Worm (Caenorhabditis elegans) whole organism, L4/young adult: Measurements from ENCODE around the gene F08F3.4.

Experiments
- W03F9.2 ChIP-seq: fragments of 150-350 bp; optimal IDR thresholded peaks from 2 replicates; lab custom pipeline; 2014; ENCODE audit warnings: missing biosample characterization, missing genetic modification characterization
- dao-5 ChIP-seq: sonication (generic microtip); optimal IDR thresholded peaks from 2 replicates; lab custom pipeline; 2016; ENCODE audit warnings: missing genotype, missing genetic modification characterization, moderate library complexity, missing compliant biosample characterization
- him-1 ChIP-seq: sonication (generic microtip); optimal IDR thresholded peaks from 2 replicates; lab custom pipeline; 2016; ENCODE audit warnings: missing genotype, missing genetic modification reagents, missing genetic modification characterization, missing compliant biosample characterization

DNA sequence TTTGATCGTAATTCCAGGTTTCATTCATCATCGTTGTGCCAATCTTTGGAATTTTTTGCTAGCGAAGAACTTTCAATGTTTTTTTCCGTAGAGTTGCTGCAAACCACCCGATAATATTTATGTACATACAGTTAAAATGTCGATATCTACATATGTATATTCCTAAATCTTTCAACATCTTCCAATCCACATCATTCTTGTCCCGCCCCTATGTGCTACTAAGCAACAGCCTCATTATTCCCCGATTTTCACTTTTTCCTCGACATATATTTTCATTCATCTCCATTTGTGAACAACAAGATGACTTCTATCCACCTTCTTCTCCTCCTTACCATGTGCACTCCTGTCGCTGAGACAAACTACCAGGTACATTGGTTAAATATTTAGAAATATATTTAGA is 38.6 kb upstream of the F08F3.4 start, which contains the start of gene C35A11.3:
- TF ChIP-seq him-1 (tag; lab: Kevin White, UChicago) = no peak
- no peak for TF ChIP-seq dao-5 (tag; lab: Kevin White, UChicago)
- no peak for TF ChIP-seq W03F9.2 (tag; lab: Kevin White, UChicago)
